Fruit fly (Drosophila melanogaster): Measurements from ENCODE around the gene CG11756.

- no peak for TF ChIP-seq CG34367 (tag; optimal IDR thresholded peaks at IDR 0.05)
- TF ChIP-seq EcR (GFP tag; optimal IDR thresholded peaks at IDR 0.05) = peak; percentile 15
- TF ChIP-seq CG14655 (GFP tag; optimal IDR thresholded peaks at IDR 0.05) = no peak
- TF ChIP-seq CG4496 (GFP tag; IDR thresholded peaks at IDR 0.05) = 0 out of 3 replicates have a peak, but pooled peaks have one; percentile 9
Measured at dm6 chrX:11325175-11325768, 22.6 kb upstream of the CG11756 start, which contains the start of gene Gapvd1.

Data from whole organism, pupa.